Worm (Caenorhabditis elegans): Measurements from ENCODE around the gene sna-1.

ce11 chrV:6688392-6688791 lies 22.1 kb downstream of the sna-1 start, which contains the start of gene K11G9.5:
- TF ChIP-seq T22C8.4 (GFP tag; IDR thresholded peaks at IDR 0.05) = no peak
- TF ChIP-seq med-1 (GFP tag; optimal IDR thresholded peaks at IDR 0.05; ENCODE audit: insufficient read depth) = no peak
- TF ChIP-seq ref-1 (GFP tag; conservative IDR thresholded peaks at IDR 0.05) = no peak
- TF ChIP-seq ztf-29 (GFP tag; IDR thresholded peaks at IDR 0.05) = no peak
- no peak for TF ChIP-seq tab-1 (GFP tag; IDR thresholded peaks at IDR 0.05)
- TF ChIP-seq ztf-23 (GFP tag; IDR thresholded peaks at IDR 0.05) = no peak
- TF ChIP-seq flt-1 (GFP tag; IDR thresholded peaks at IDR 0.05) = no peak
- TF ChIP-seq cog-1 (tag; optimal IDR thresholded peaks at IDR 0.05) = no peak
- TF ChIP-seq klf-2 (GFP tag; conservative IDR thresholded peaks at IDR 0.05) = no peak

All from whole organism, midembryonic.